Worm (Caenorhabditis elegans) whole organism, L3 larva: Measurements from ENCODE around the gene srw-22.

ENCODE experiments used
- egl-27 ChIP-seq: sonication (generic microtip); optimal IDR thresholded peaks from 4 replicates; lab custom pipeline; 2017; ENCODE audit warnings: missing biosample characterization, missing genetic modification reagents, missing genetic modification characterization
- elt-2 ChIP-seq: sonication (generic microtip); optimal IDR thresholded peaks from 2 replicates; lab custom pipeline; 2016; ENCODE audit warnings: missing genetic modification reagents, mild to moderate bottlenecking, missing genetic modification characterization, missing compliant biosample characterization
- elt-3 ChIP-seq, 3 experiments: fragments of 150-350 bp in 1 of 3; sonication (generic microtip) in 2 of 3; optimal IDR thresholded peaks; 2 replicates in 2 of 3; 4 replicates in 1 of 3; lab custom pipeline; 2014 to 2017; ENCODE audit warnings: missing biosample characterization in 3 of 3, missing genetic modification characterization in 3 of 3
- nhr-11 ChIP-seq: fragments of 150-350 bp; optimal IDR thresholded peaks from 2 replicates; lab custom pipeline; 2014; ENCODE audit warnings: missing biosample characterization, missing genetic modification characterization
- nhr-237 ChIP-seq: fragments of 150-350 bp; optimal IDR thresholded peaks from 2 replicates; lab custom pipeline; 2014; ENCODE audit warnings: missing biosample characterization, missing genetic modification characterization
- nhr-28 ChIP-seq: fragments of 150-350 bp; optimal IDR thresholded peaks from 2 replicates; lab custom pipeline; 2014; ENCODE audit warnings: missing biosample characterization, missing genetic modification characterization
- nhr-76 ChIP-seq: fragments of 150-350 bp; sonication (generic microtip); optimal IDR thresholded peaks from 5 replicates; lab custom pipeline; 2014; ENCODE audit warnings: missing biosample characterization, missing genetic modification characterization
- skn-1 ChIP-seq: fragments of 150-350 bp; optimal IDR thresholded peaks from 2 replicates; lab custom pipeline; 2014; ENCODE audit warnings: missing biosample characterization, missing genetic modification characterization
- unc-39 ChIP-seq: sonication (generic microtip); optimal IDR thresholded peaks from 4 replicates; lab custom pipeline; 2017; ENCODE audit warnings: missing biosample characterization, missing genetic modification characterization
- unc-62 ChIP-seq: fragments of 150-350 bp; sonication (generic microtip); optimal IDR thresholded peaks from 4 replicates; lab custom pipeline; 2014; ENCODE audit warnings: missing biosample characterization, missing genetic modification reagents, missing genetic modification characterization

DNA sequence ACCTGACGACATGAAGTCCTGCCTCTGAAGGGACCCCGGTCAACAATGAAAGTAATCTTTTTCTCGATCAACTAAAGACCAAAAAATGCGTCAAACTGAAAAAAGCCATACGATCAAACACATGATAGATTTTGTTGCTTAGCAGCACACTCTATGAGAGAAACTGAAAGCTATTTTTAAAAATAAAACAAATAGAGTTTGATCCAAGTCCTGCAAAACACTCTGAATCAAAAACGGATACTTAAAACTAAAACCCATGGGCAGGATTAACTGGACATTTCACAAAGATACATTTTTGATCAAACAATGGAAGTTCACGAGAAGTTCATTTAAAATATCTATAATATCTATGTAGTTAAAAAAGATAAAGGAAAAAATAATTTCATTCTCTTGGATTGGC lies 997 bp upstream of the srw-22 start, which contains the start of gene T10H4.13:
- TF ChIP-seq skn-1 (tag; lab: Kevin White, UChicago) (no peak), unc-39 (tag; lab: Kevin White, UChicago) (no peak), nhr-237 (no peak), elt-3 (tag; optimal IDR thresholded peaks at IDR 0.05; lab: Kevin White, UChicago) (no peak), nhr-76 (tag; lab: Kevin White, UChicago) (no peak), unc-62 (no peak), elt-2 (tag; lab: Kevin White, UChicago) (no peak), nhr-11 (tag; lab: Kevin White, UChicago) (no peak), egl-27 (tag; lab: Kevin White, UChicago) (no peak), nhr-28 (tag; lab: Kevin White, UChicago) (no peak)
